Worm (Caenorhabditis elegans): ENCODE measurements around the gene Y57G11C.8.

The Y57G11C.8 gene

ce11 chrIV:14826151-14826757 is 44.6 kb downstream of the Y57G11C.8 start:
- TF ChIP-seq zag-1 (tag; optimal IDR thresholded peaks at IDR 0.05) (no peak), snpc-4 (tag; optimal IDR thresholded peaks at IDR 0.05) (no peak), aly-2 (tag; optimal IDR thresholded peaks at IDR 0.05) (no peak), lsy-2 (tag; optimal IDR thresholded peaks at IDR 0.05) (no peak), nhr-10 (tag; optimal IDR thresholded peaks at IDR 0.05) (no peak), unc-62 (GFP tag; optimal IDR thresholded peaks at IDR 0.05) (no peak), fos-1 (tag; optimal IDR thresholded peaks at IDR 0.05) (no peak), ztf-4 (tag; optimal IDR thresholded peaks at IDR 0.05) (no peak)

ce11 chrIV:14828218-14828617 is 46.6 kb downstream of the Y57G11C.8 start:
- TF ChIP-seq ztf-4 (tag; optimal IDR thresholded peaks at IDR 0.05): no peak
- TF ChIP-seq Y55F3AM.14 (GFP tag; optimal IDR thresholded peaks at IDR 0.05): no peak
- TF ChIP-seq snpc-4 (tag; optimal IDR thresholded peaks at IDR 0.05): no peak
- no peak for TF ChIP-seq R02D3.7 (tag; optimal IDR thresholded peaks at IDR 0.05)
- no peak for TF ChIP-seq nhr-23 (tag; optimal IDR thresholded peaks at IDR 0.05)
- TF ChIP-seq ceh-16 (tag; optimal IDR thresholded peaks at IDR 0.05): no peak
- TF ChIP-seq unc-39 (tag; optimal IDR thresholded peaks at IDR 0.05): no peak
- no peak for TF ChIP-seq ztf-1 (GFP tag; conservative IDR thresholded peaks at IDR 0.05)
- TF ChIP-seq zag-1 (tag; optimal IDR thresholded peaks at IDR 0.05): no peak
- no peak for TF ChIP-seq mab-5 (tag; optimal IDR thresholded peaks at IDR 0.05)
- no peak for TF ChIP-seq unc-62 (GFP tag; optimal IDR thresholded peaks at IDR 0.05)
- no peak for TF ChIP-seq crh-2 (tag; optimal IDR thresholded peaks at IDR 0.05)
- no peak for TF ChIP-seq dmd-4 (tag; optimal IDR thresholded peaks at IDR 0.05)
- TF ChIP-seq lin-11 (tag; optimal IDR thresholded peaks at IDR 0.05): no peak
- no peak for TF ChIP-seq nhr-12 (tag; optimal IDR thresholded peaks at IDR 0.05)
- no peak for TF ChIP-seq fos-1 (tag; optimal IDR thresholded peaks at IDR 0.05)
- no peak for TF ChIP-seq gmeb-1 (tag; optimal IDR thresholded peaks at IDR 0.05)
- no peak for TF ChIP-seq nhr-21 (tag; optimal IDR thresholded peaks at IDR 0.05)
- no peak for TF ChIP-seq nhr-77 (tag; optimal IDR thresholded peaks at IDR 0.05)
- no peak for TF ChIP-seq skn-1 (tag; optimal IDR thresholded peaks at IDR 0.05)

ce11 chrIV:14829026-14829425 is 47.4 kb downstream of the Y57G11C.8 start, which contains the start of gene hhat-2:
hhat-2 (minus strand) TSS chrIV:14829126.
- TF ChIP-seq ceh-16 (tag; optimal IDR thresholded peaks at IDR 0.05) (no peak), nhr-6 (tag; optimal IDR thresholded peaks at IDR 0.05) (no peak), ztf-11 (tag; optimal IDR thresholded peaks at IDR 0.05) (no peak), nhr-12 (tag; optimal IDR thresholded peaks at IDR 0.05) (no peak), blmp-1 (tag; optimal IDR thresholded peaks at IDR 0.05; ENCODE audit: insufficient read depth) (no peak), sma-9 (GFP tag; optimal IDR thresholded peaks at IDR 0.05) (no peak), sma-9 (tag; optimal IDR thresholded peaks at IDR 0.05) (no peak)
